Worm (Caenorhabditis elegans): ENCODE measurements around the gene F58G11.4.
A peak's percentile ranks its signal among the peaks of the same experiment; 100 is the strongest.

ce11 chrV:13655202-13655764, 17.1 kb upstream of the F58G11.4 start:
- TF ChIP-seq elt-3 (tag; optimal IDR thresholded peaks at IDR 0.05) (no peak), unc-62 (GFP tag; optimal IDR thresholded peaks at IDR 0.05) (peak; percentile 73), sptf-1 (tag; optimal IDR thresholded peaks at IDR 0.05) (no peak), pha-4 (tag; optimal IDR thresholded peaks at IDR 0.05) (no peak), ceh-43 (GFP tag; optimal IDR thresholded peaks at IDR 0.05) (peak; percentile 28)

Data from whole organism, mixed stage, embryonic.